Worm (Caenorhabditis elegans) whole organism, L2 larva: Measurements from ENCODE around the gene F34D10.9.
A peak's percentile ranks its signal among the peaks of the same experiment; 100 is the strongest.

ENCODE experiments used
- C34F6.9 ChIP-seq: fragments of 150-350 bp; optimal IDR thresholded peaks from 2 replicates; lab custom pipeline; 2014; ENCODE audit warnings: missing biosample characterization, missing genetic modification characterization
- F13H6.1 ChIP-seq: sonication (generic microtip); optimal IDR thresholded peaks from 2 replicates; lab custom pipeline; 2016; ENCODE audit warnings: missing genetic modification characterization, missing compliant biosample characterization
- R02D3.7 ChIP-seq: fragments of 150-350 bp; optimal IDR thresholded peaks from 2 replicates; lab custom pipeline; 2014; ENCODE audit warnings: missing biosample characterization, missing genetic modification characterization
- Y55F3AM.14 ChIP-seq: fragments of 200-800 bp; sonication (Bioruptor generic); optimal IDR thresholded peaks from 2 replicates; lab custom pipeline; 2018; ENCODE audit warnings: mild to moderate bottlenecking, missing genetic modification characterization, missing compliant biosample characterization
- ama-1 ChIP-seq: fragments of 150-350 bp; optimal IDR thresholded peaks from 2 replicates; lab custom pipeline; 2018; ENCODE audit warnings: inconsistent platforms
- blmp-1 ChIP-seq: sonication (generic microtip); optimal IDR thresholded peaks from 2 replicates; lab custom pipeline; 2017; ENCODE audit warnings: missing genetic modification characterization, mild to moderate bottlenecking, missing compliant biosample characterization, antibody characterized with exemption, moderate library complexity; ENCODE audit not compliant: insufficient read depth
- ceh-16 ChIP-seq: fragments of 150-350 bp; optimal IDR thresholded peaks from 2 replicates; lab custom pipeline; 2014; ENCODE audit warnings: missing biosample characterization, missing genetic modification characterization
- ceh-82 ChIP-seq: fragments of 150-350 bp; optimal IDR thresholded peaks from 2 replicates; lab custom pipeline; 2014; ENCODE audit warnings: missing biosample characterization, missing genetic modification characterization
- dmd-4 ChIP-seq: sonication (generic microtip); optimal IDR thresholded peaks from 2 replicates; lab custom pipeline; 2017; ENCODE audit warnings: missing biosample characterization, missing genetic modification characterization
- egl-27 ChIP-seq: sonication (generic microtip); optimal IDR thresholded peaks from 3 replicates; lab custom pipeline; 2017; ENCODE audit warnings: missing biosample characterization, missing genetic modification reagents, missing genetic modification characterization
- elt-3 ChIP-seq: sonication (generic microtip); optimal IDR thresholded peaks from 2 replicates; lab custom pipeline; 2017; ENCODE audit warnings: missing biosample characterization, missing genetic modification characterization
- fos-1 ChIP-seq: fragments of 150-350 bp; optimal IDR thresholded peaks from 2 replicates; lab custom pipeline; 2014; ENCODE audit warnings: missing biosample characterization, missing genetic modification characterization
- gmeb-1 ChIP-seq: fragments of 150-350 bp; optimal IDR thresholded peaks from 2 replicates; lab custom pipeline; 2014; ENCODE audit warnings: missing biosample characterization, missing genetic modification characterization
- lsy-2 ChIP-seq, 2 experiments: fragments of 150-350 bp in 1 of 2; sonication (generic microtip) in 1 of 2; optimal IDR thresholded peaks; 2 replicates each; lab custom pipeline; 2014 to 2017; ENCODE audit warnings: missing biosample characterization in 2 of 2, missing genetic modification characterization in 2 of 2
- mab-5 ChIP-seq: fragments of 150-350 bp; optimal IDR thresholded peaks from 2 replicates; lab custom pipeline; 2014; ENCODE audit warnings: missing biosample characterization, missing genetic modification characterization
- mdl-1 ChIP-seq, 2 experiments: fragments of 150-350 bp in 1 of 2; sonication (generic microtip) in 1 of 2; optimal IDR thresholded peaks; 2 replicates each; lab custom pipeline; 2017; ENCODE audit warnings: missing biosample characterization in 2 of 2, missing genetic modification characterization in 2 of 2
- nhr-10 ChIP-seq: sonication (generic microtip); optimal IDR thresholded peaks from 2 replicates; lab custom pipeline; 2017; ENCODE audit warnings: missing biosample characterization, missing genetic modification characterization
- nhr-11 ChIP-seq: fragments of 150-350 bp; optimal IDR thresholded peaks from 2 replicates; lab custom pipeline; 2014; ENCODE audit warnings: missing biosample characterization, missing genetic modification characterization
- nhr-12 ChIP-seq: fragments of 150-350 bp; optimal IDR thresholded peaks from 2 replicates; lab custom pipeline; 2014; ENCODE audit warnings: missing biosample characterization, missing genetic modification characterization
- nhr-129 ChIP-seq: fragments of 150-350 bp; optimal IDR thresholded peaks from 2 replicates; lab custom pipeline; 2014; ENCODE audit warnings: missing biosample characterization, missing genetic modification characterization
- nhr-21 ChIP-seq: fragments of 150-350 bp; optimal IDR thresholded peaks from 2 replicates; lab custom pipeline; 2014; ENCODE audit warnings: missing biosample characterization, missing genetic modification characterization
- nhr-23 ChIP-seq: fragments of 150-350 bp; optimal IDR thresholded peaks from 2 replicates; lab custom pipeline; 2014; ENCODE audit warnings: missing biosample characterization, missing genetic modification reagents, missing genetic modification characterization
- nhr-237 ChIP-seq: fragments of 150-350 bp; optimal IDR thresholded peaks from 2 replicates; lab custom pipeline; 2014; ENCODE audit warnings: missing biosample characterization, missing genetic modification characterization
- nhr-25 ChIP-seq: fragments of 150-350 bp; sonication (generic microtip); optimal IDR thresholded peaks from 3 replicates; lab custom pipeline; 2014; ENCODE audit warnings: missing biosample characterization, missing genetic modification characterization
- nhr-6 ChIP-seq: fragments of 150-350 bp; optimal IDR thresholded peaks from 2 replicates; lab custom pipeline; 2014; ENCODE audit warnings: missing biosample characterization, missing genetic modification characterization
- peb-1 ChIP-seq: fragments of 150-350 bp; optimal IDR thresholded peaks from 2 replicates; lab custom pipeline; 2014; ENCODE audit warnings: missing biosample characterization, missing genetic modification characterization
- skn-1 ChIP-seq: sonication (generic microtip); optimal IDR thresholded peaks from 2 replicates; lab custom pipeline; 2017; ENCODE audit warnings: missing biosample characterization, missing genetic modification characterization
- sma-9 ChIP-seq, 2 experiments: fragments of 150-350 bp in 1 of 2; sonication (generic microtip) in 1 of 2; optimal IDR thresholded peaks; 2 replicates each; lab custom pipeline; 2014 to 2016; ENCODE audit warnings: missing genetic modification characterization in 2 of 2, mild to moderate bottlenecking in 1 of 2, missing biosample characterization in 1 of 2, missing compliant biosample characterization in 1 of 2, missing genetic modification reagents in 1 of 2, moderate library complexity in 1 of 2
- snpc-4 ChIP-seq: fragments of 150-350 bp; optimal IDR thresholded peaks from 2 replicates; lab custom pipeline; 2014; ENCODE audit warnings: missing biosample characterization, missing genetic modification characterization
- unc-39 ChIP-seq: fragments of 150-350 bp; optimal IDR thresholded peaks from 2 replicates; lab custom pipeline; 2014; ENCODE audit warnings: missing biosample characterization, missing genetic modification characterization
- unc-55 ChIP-seq: fragments of 150-350 bp; sonication (generic microtip); optimal IDR thresholded peaks from 3 replicates; lab custom pipeline; 2014; ENCODE audit warnings: missing biosample characterization, missing genetic modification reagents, missing genetic modification characterization
- unc-62 ChIP-seq: fragments of 150-350 bp; optimal IDR thresholded peaks from 2 replicates; lab custom pipeline; 2014; ENCODE audit warnings: missing biosample characterization, missing genetic modification reagents, missing genetic modification characterization
- zag-1 ChIP-seq: fragments of 150-350 bp; optimal IDR thresholded peaks from 2 replicates; lab custom pipeline; 2014; ENCODE audit warnings: missing biosample characterization, missing genetic modification characterization
- ztf-1 ChIP-seq: fragments of 200-800 bp; sonication (Bioruptor generic); conservative IDR thresholded peaks from 2 replicates; pipeline ENCODE4 v1.3.6; 2022; ENCODE audit warnings: missing genetic modification characterization, missing compliant biosample characterization
- ztf-11 ChIP-seq: sonication (generic microtip); optimal IDR thresholded peaks from 2 replicates; lab custom pipeline; 2017; ENCODE audit warnings: missing biosample characterization, missing genetic modification characterization
- ztf-4 ChIP-seq: fragments of 150-350 bp; optimal IDR thresholded peaks from 2 replicates; lab custom pipeline; 2014; ENCODE audit warnings: missing biosample characterization, missing genetic modification characterization

The F34D10.9 gene

ce11 chrIII:3734990-3735389, 5.6 kb upstream of the F34D10.9 start, which contains the start of gene evl-18:
Gene evl-18 (minus strand): TSS chrIII:3735039.
- TF ChIP-seq nhr-129 (tag; lab: Kevin White, UChicago) (peak; percentile 9), F13H6.1 (tag; lab: Kevin White, UChicago) (no peak), dmd-4 (tag; lab: Kevin White, UChicago) (no peak), lsy-2 (tag; optimal IDR thresholded peaks at IDR 0.05; lab: Kevin White, UChicago) (peak in 1 of 2 experiments; percentile 30), unc-55 (peak; percentile 43), gmeb-1 (tag; lab: Kevin White, UChicago) (peak; percentile 38), C34F6.9 (tag; lab: Kevin White, UChicago) (peak; percentile 49), skn-1 (tag; lab: Kevin White, UChicago) (no peak)

- TF ChIP-seq elt-3 (tag; lab: Kevin White, UChicago) (no peak), blmp-1 (tag; lab: Kevin White, UChicago) (no peak), nhr-12 (tag; lab: Kevin White, UChicago) (no peak), ama-1 (no peak), nhr-129 (tag; lab: Kevin White, UChicago) (peak; percentile 16), peb-1 (no peak), egl-27 (no peak), nhr-21 (tag; lab: Kevin White, UChicago) (no peak), nhr-237 (tag; lab: Kevin White, UChicago) (no peak), nhr-11 (tag; lab: Kevin White, UChicago) (no peak), mab-5 (tag; lab: Kevin White, UChicago) (no peak), fos-1 (tag; lab: Kevin White, UChicago) (no peak), nhr-25 (tag; lab: Kevin White, UChicago) (no peak), unc-55 (peak; percentile 53), lsy-2 (tag; optimal IDR thresholded peaks at IDR 0.05; lab: Kevin White, UChicago) (peak in 1 of 2 experiments; percentile 3), F13H6.1 (tag; lab: Kevin White, UChicago) (no peak), sma-9 (GFP tag; optimal IDR thresholded peaks at IDR 0.05; lab: Kevin White, UChicago) (no peak), sma-9 (tag; optimal IDR thresholded peaks at IDR 0.05; lab: Kevin White, UChicago) (no peak), ztf-11 (no peak), snpc-4 (tag; lab: Kevin White, UChicago) (no peak), unc-39 (tag; lab: Kevin White, UChicago) (no peak), C34F6.9 (tag; lab: Kevin White, UChicago) (peak; percentile 30), nhr-6 (tag; lab: Kevin White, UChicago) (no peak), mdl-1 (tag; optimal IDR thresholded peaks at IDR 0.05; lab: Kevin White, UChicago) (no peak)
- TF ChIP-seq, all 48 proteins: peak for 4
These were observed 4.6 kb upstream of the F34D10.9 start, which contains the start of gene F34D10.3 for ce11 chrIII:3734007-3734406. Gene F34D10.3 (plus strand): TSS chrIII:3734255.

ce11 chrIII:3730475-3730874, 1.1 kb upstream of the F34D10.9 start, which contains the start of gene F34D10.8:
Gene F34D10.8 (plus strand): TSS chrIII:3730775.
- TF ChIP-seq ama-1, result no peak

- TF ChIP-seq Y55F3AM.14 (GFP tag; lab: Kevin White, UChicago) (no peak), fos-1 (tag; lab: Kevin White, UChicago) (no peak), ztf-11 (no peak), nhr-129 (tag; lab: Kevin White, UChicago) (no peak), nhr-10 (tag; lab: Kevin White, UChicago) (no peak), mdl-1 (tag; optimal IDR thresholded peaks at IDR 0.05; lab: Kevin White, UChicago) (no peak), ztf-1 (GFP tag; lab: Robert Waterston, UW) (no peak), nhr-6 (tag; lab: Kevin White, UChicago) (no peak), ztf-4 (tag; lab: Kevin White, UChicago) (no peak), nhr-23 (no peak), nhr-12 (tag; lab: Kevin White, UChicago) (no peak), zag-1 (tag; lab: Kevin White, UChicago) (no peak)
These were observed 3.0 kb downstream of the F34D10.9 start, which contains the start of gene gldi-5 for ce11 chrIII:3726443-3726842. Gene gldi-5 (minus strand): TSS chrIII:3726500.

- TF ChIP-seq nhr-11 (tag; lab: Kevin White, UChicago), result no peak
- no peak for TF ChIP-seq ceh-16 (tag; lab: Kevin White, UChicago)
- no peak for TF ChIP-seq unc-62 (GFP tag; lab: Kevin White, UChicago)
- TF ChIP-seq gmeb-1 (tag; lab: Kevin White, UChicago), result no peak
- no peak for TF ChIP-seq R02D3.7 (tag; lab: Kevin White, UChicago)
- TF ChIP-seq nhr-6 (tag; lab: Kevin White, UChicago), result no peak
- no peak for TF ChIP-seq mdl-1 (tag; optimal IDR thresholded peaks at IDR 0.05; lab: Kevin White, UChicago)
- TF ChIP-seq Y55F3AM.14 (GFP tag; lab: Kevin White, UChicago), result no peak
- TF ChIP-seq blmp-1 (tag; lab: Kevin White, UChicago), result no peak
- no peak for TF ChIP-seq ceh-82 (tag; lab: Kevin White, UChicago)
- no peak for TF ChIP-seq snpc-4 (tag; lab: Kevin White, UChicago)
- TF ChIP-seq peb-1, result no peak
- no peak for TF ChIP-seq sma-9 (GFP tag; optimal IDR thresholded peaks at IDR 0.05; lab: Kevin White, UChicago)
- no peak for TF ChIP-seq sma-9 (tag; optimal IDR thresholded peaks at IDR 0.05; lab: Kevin White, UChicago)
- TF ChIP-seq zag-1 (tag; lab: Kevin White, UChicago), result no peak
- no peak for TF ChIP-seq nhr-25 (tag; lab: Kevin White, UChicago)
These were observed 4.5 kb downstream of the F34D10.9 start, which contains the start of gene C14B1.12 for ce11 chrIII:3724880-3725279. Gene C14B1.12 (minus strand): TSS chrIII:3724980.
